2 fruit fly cellular contexts compared by ENCODE assay signal in the genomic region with DNA sequence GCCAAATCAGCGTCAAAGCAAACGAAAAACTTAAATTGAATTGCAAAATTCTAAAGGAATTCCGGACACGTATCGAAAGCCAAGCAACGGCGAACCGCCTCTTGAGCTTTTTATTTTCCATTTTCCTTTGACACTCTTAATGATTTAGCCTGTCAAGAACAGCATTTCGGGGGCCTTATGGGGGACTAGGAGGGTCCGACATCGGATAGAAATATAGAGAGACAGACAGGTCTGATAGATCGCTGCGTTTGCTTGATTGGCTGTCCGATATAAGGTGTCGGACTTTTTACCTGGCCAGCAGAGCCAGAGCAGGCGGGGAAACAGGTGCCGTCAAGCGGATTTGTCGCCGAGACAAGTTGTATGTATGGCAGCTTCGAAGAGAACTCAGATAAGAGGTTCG.
TF ChIP-seq lines count a peak whose summit lies in the region.

No protein-coding gene starts in this region.

- TF ChIP-seq CTCF in whole organism, embryonic (GFP tag; optimal IDR thresholded peaks at IDR 0.05; lab: Kevin White, UChicago), result no peak

TF ChIP-seq in whole organism, adult, 20 proteins besides CTCF, POLR2A, EP300 and RAD21:
- TF ChIP-seq kay (GFP tag; lab: Kevin White, UChicago; ENCODE audit: borderline replicate concordance) (peak; percentile 40), Mnt (GFP tag; optimal IDR thresholded peaks at IDR 0.05; lab: Kevin White, UChicago) (no peak)
TF ChIP-seq in whole organism, adult: peak in this region for 1.

TF ChIP-seq in whole organism, embryonic, 481 proteins besides CTCF, POLR2A, EP300 and RAD21:
- TF ChIP-seq bbx (GFP tag; IDR thresholded peaks at IDR 0.05; lab: Robert Waterston, UW; ENCODE audit: partially characterized antibody) (no peak), chinmo (GFP tag; IDR thresholded peaks at IDR 0.05; lab: Robert Waterston, UW; ENCODE audit: partially characterized antibody) (0 out of 4 replicates have a peak, but pooled peaks have one; percentile 36), lab (GFP tag; optimal IDR thresholded peaks at IDR 0.05; lab: Kevin White, UChicago) (peak; percentile 5), CG13894 (tag; optimal IDR thresholded peaks at IDR 0.05; lab: Kevin White, UChicago) (peak; percentile 94), cad (GFP tag; optimal IDR thresholded peaks at IDR 0.05; lab: Kevin White, UChicago) (no peak), grn (GFP tag; optimal IDR thresholded peaks at IDR 0.05; lab: Kevin White, UChicago) (peak; percentile 15)
